Worm (Caenorhabditis elegans): ENCODE results near the gene twk-7.

twk-7 gene

ce11 chrIII:8658367-8658761 lies 14.8 kb upstream of the twk-7 start (continued):
- TF ChIP-seq duxl-1 (tag; optimal IDR thresholded peaks at IDR 0.05; ENCODE audit: poor library complexity), result no peak
- no peak for TF ChIP-seq F44E2.7 (GFP tag; IDR thresholded peaks at IDR 0.05)
- TF ChIP-seq aly-2 (tag; optimal IDR thresholded peaks at IDR 0.05), result no peak
- peak; percentile 74 to 87 for TF ChIP-seq lsy-2 (tag; optimal IDR thresholded peaks at IDR 0.05)
- peak; percentile 80 for TF ChIP-seq nhr-10 (tag; optimal IDR thresholded peaks at IDR 0.05)
- TF ChIP-seq nhr-28 (tag; optimal IDR thresholded peaks at IDR 0.05), result peak; percentile 89
- TF ChIP-seq dmd-6 (GFP tag; IDR thresholded peaks at IDR 0.05), result peak; percentile 93
- TF ChIP-seq daf-12 (tag; optimal IDR thresholded peaks at IDR 0.05), result no peak
- TF ChIP-seq cey-2 (tag; optimal IDR thresholded peaks at IDR 0.05; ENCODE audit: borderline replicate concordance, insufficient read depth), result peak; percentile 90
- TF ChIP-seq F49E8.2 (tag; optimal IDR thresholded peaks at IDR 0.05; ENCODE audit: borderline replicate concordance), result no peak
- no peak for TF ChIP-seq zag-1 (tag; optimal IDR thresholded peaks at IDR 0.05)
- 0 out of 2 replicates have a peak, but pooled peaks have one; percentile 70 for TF ChIP-seq zfp-3 (GFP tag; conservative IDR thresholded peaks at IDR 0.05)
- peak; percentile 79 for TF ChIP-seq ama-1 (optimal IDR thresholded peaks at IDR 0.05)
- TF ChIP-seq ceh-28 (tag; optimal IDR thresholded peaks at IDR 0.05), result peak; percentile 32
- no peak for TF ChIP-seq lin-15B (tag; optimal IDR thresholded peaks at IDR 0.05)
- TF ChIP-seq zfp-2 (tag; optimal IDR thresholded peaks at IDR 0.05), result no peak
- TF ChIP-seq nhr-41 (GFP tag; IDR thresholded peaks at IDR 0.05), result no peak
- TF ChIP-seq nhr-48 (tag; optimal IDR thresholded peaks at IDR 0.05), result peak; percentile 97
- peak; percentile 72 for TF ChIP-seq nhr-25 (tag; optimal IDR thresholded peaks at IDR 0.05; ENCODE audit: borderline replicate concordance, insufficient read depth)
- no peak for TF ChIP-seq ztf-11 (tag; optimal IDR thresholded peaks at IDR 0.05)
- TF ChIP-seq mxl-3 (GFP tag; optimal IDR thresholded peaks at IDR 0.05), result peak; percentile 98
- TF ChIP-seq jun-1 (tag; optimal IDR thresholded peaks at IDR 0.05), result peak; percentile 49
- no peak for TF ChIP-seq lin-39 (tag; optimal IDR thresholded peaks at IDR 0.05)
- TF ChIP-seq arid-1 (GFP tag; conservative IDR thresholded peaks at IDR 0.05), result 0 out of 2 replicates have a peak, but pooled peaks have one; percentile 36
- no peak for TF ChIP-seq daf-19 (GFP tag; conservative IDR thresholded peaks at IDR 0.05)
- peak; percentile 71 for TF ChIP-seq ctbp-1 (GFP tag; IDR thresholded peaks at IDR 0.05)
- peak; percentile 97 to 99 for TF ChIP-seq daf-16 (GFP tag; optimal IDR thresholded peaks at IDR 0.05)
- TF ChIP-seq daf-16 (tag; optimal IDR thresholded peaks at IDR 0.05), result peak; percentile 99
- peak; percentile 68 for TF ChIP-seq egl-27 (tag; optimal IDR thresholded peaks at IDR 0.05)
- 0 out of 2 replicates have a peak, but pooled peaks have one; percentile 6 for TF ChIP-seq lim-7 (GFP tag; IDR thresholded peaks at IDR 0.05)
- peak; percentile 99 for TF ChIP-seq hlh-11 (tag; optimal IDR thresholded peaks at IDR 0.05)
- TF ChIP-seq nhr-237 (tag; optimal IDR thresholded peaks at IDR 0.05), result no peak
- TF ChIP-seq Y75B8A.6 (GFP tag; IDR thresholded peaks at IDR 0.05), result no peak
- TF ChIP-seq dve-1 (tag; optimal IDR thresholded peaks at IDR 0.05; ENCODE audit: insufficient read depth), result peak; percentile 96
- TF ChIP-seq F10B5.3 (tag; optimal IDR thresholded peaks at IDR 0.05), result no peak

DNA sequence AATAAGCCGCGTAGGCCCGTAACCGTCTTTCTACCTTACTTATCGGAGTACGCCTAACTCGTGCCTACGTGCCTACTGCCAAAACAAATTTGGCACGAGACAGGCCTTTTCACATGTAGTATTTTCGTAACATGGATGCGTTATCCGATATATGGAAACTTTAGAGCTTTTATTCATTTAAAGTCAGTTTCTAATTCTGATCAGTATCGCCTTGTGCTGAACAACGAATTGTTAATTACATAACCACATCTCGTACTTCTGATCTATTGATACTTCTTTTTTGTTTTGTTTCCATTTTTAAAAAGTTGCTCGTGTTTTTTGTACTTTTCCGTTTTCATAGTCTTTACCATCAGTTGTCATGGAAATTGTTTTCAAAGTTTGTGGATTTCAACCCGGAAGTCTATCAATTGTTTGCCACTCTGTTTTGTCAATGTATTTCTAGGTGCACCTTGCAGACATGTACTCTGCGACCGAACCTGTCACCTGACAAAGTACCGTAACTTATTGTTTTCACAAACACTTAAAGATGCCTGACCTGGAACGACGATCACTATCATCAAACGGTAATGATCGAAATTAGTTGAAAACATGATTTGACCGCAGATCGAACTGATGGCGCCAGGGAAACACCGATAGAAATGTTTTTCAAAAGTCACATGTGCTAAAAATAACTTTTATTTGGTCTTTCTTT lies 14.3 kb upstream of the twk-7 start:
- TF ChIP-seq hlh-11 (tag; optimal IDR thresholded peaks at IDR 0.05) (no peak), aha-1 (tag) (peak; percentile 97)

DNA sequence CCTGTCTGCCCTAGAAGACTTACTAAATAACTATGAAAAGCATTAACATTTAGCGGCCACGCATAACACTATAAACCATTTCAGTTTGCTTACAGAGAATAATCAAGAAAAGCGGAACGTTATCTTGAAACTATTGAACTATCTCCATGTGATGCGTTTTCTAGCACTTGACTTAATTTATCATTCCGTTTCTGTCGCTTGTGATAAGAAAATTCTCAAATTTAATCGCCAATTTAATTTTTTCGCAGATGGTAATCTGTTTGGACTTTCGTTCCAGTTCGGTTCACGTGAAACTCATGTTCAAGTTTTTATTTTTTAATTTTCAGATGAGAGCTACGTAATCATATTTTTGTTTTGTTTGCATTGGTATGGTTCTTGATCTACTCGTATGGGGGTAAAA lies 13.4 kb upstream of the twk-7 start:
- TF ChIP-seq pqm-1 (tag; optimal IDR thresholded peaks at IDR 0.05), result peak; percentile 78
- no peak for TF ChIP-seq egl-43 (GFP tag; IDR thresholded peaks at IDR 0.05)
- TF ChIP-seq set-16 (GFP tag; IDR thresholded peaks at IDR 0.05), result no peak
- no peak for TF ChIP-seq hmg-1.1 (GFP tag; IDR thresholded peaks at IDR 0.05)
- peak; percentile 76 for TF ChIP-seq aha-1 (tag)
- no peak for TF ChIP-seq Y48G9A.11 (GFP tag; IDR thresholded peaks at IDR 0.05)
- no peak for TF ChIP-seq mes-2 (tag; optimal IDR thresholded peaks at IDR 0.05; ENCODE audit: poor library complexity, severe bottlenecking)
- TF ChIP-seq dpl-1 (GFP tag; optimal IDR thresholded peaks at IDR 0.05), result no peak
- TF ChIP-seq tag-97 (GFP tag; IDR thresholded peaks at IDR 0.05), result no peak
- TF ChIP-seq jun-1 (tag; optimal IDR thresholded peaks at IDR 0.05), result no peak
- no peak for TF ChIP-seq nhr-41 (GFP tag; IDR thresholded peaks at IDR 0.05)
- no peak for TF ChIP-seq ceh-62 (tag; optimal IDR thresholded peaks at IDR 0.05)
- peak; percentile 33 for TF ChIP-seq mxl-3 (GFP tag; optimal IDR thresholded peaks at IDR 0.05)
- peak in 1 of 2 experiments; percentile 49 for TF ChIP-seq daf-16 (GFP tag; optimal IDR thresholded peaks at IDR 0.05)
- peak; percentile 94 for TF ChIP-seq daf-16 (tag; optimal IDR thresholded peaks at IDR 0.05)
- TF ChIP-seq T26A8.4 (GFP tag; IDR thresholded peaks at IDR 0.05), result no peak
- no peak for TF ChIP-seq ces-1 (GFP tag; optimal IDR thresholded peaks at IDR 0.05)
- no peak for TF ChIP-seq ZK337.2 (GFP tag; IDR thresholded peaks at IDR 0.05)
- TF ChIP-seq attf-4 (tag; optimal IDR thresholded peaks at IDR 0.05), result no peak
